Fruit fly (Drosophila melanogaster) whole organism, pupa: ENCODE results near the gene CG13002.
A peak's percentile ranks its signal among the peaks of the same experiment; 100 is the strongest.

Experiments used
- CG10348 ChIP-seq: fragments of 200-800 bp; sonication (Bioruptor generic); IDR thresholded peaks from 2 replicates; pipeline ENCODE4 v1.3.6; 2022; ENCODE audit warnings: missing biosample characterization, missing genetic modification characterization
- CG12605 ChIP-seq: fragments of 200-800 bp; sonication (Bioruptor generic); IDR thresholded peaks from 2 replicates; pipeline ENCODE4 v1.3.6; 2022; ENCODE audit warnings: missing biosample characterization, missing genetic modification characterization
- CG14655 ChIP-seq: fragments of 200-800 bp; sonication (Bioruptor generic); optimal IDR thresholded peaks from 3 replicates; lab custom pipeline; 2017; ENCODE audit warnings: mild to moderate bottlenecking, missing biosample characterization, missing genetic modification reagents, missing genetic modification characterization
- CG15710 ChIP-seq: fragments of 200-800 bp; sonication (Bioruptor generic); optimal IDR thresholded peaks from 2 replicates; lab custom pipeline; 2018; ENCODE audit warnings: missing biosample characterization, mild to moderate bottlenecking, missing genetic modification characterization, moderate library complexity
- CG4496 ChIP-seq: fragments of 200-800 bp; sonication (Bioruptor generic); IDR thresholded peaks from 3 replicates; pipeline ENCODE4 v1.3.6; 2022; ENCODE audit warnings: missing biosample characterization, missing genetic modification characterization
- D1 ChIP-seq: fragments of 200-800 bp; sonication (Bioruptor generic); optimal IDR thresholded peaks from 2 replicates; lab custom pipeline; 2018; ENCODE audit warnings: missing biosample characterization, mild to moderate bottlenecking, missing genetic modification characterization, moderate library complexity
- EcR ChIP-seq: fragments of 200-800 bp; sonication (Bioruptor generic); optimal IDR thresholded peaks from 3 replicates; lab custom pipeline; 2019; ENCODE audit warnings: missing biosample characterization, missing genetic modification characterization, mild to moderate bottlenecking, moderate library complexity, missing genetic modification reagents
- Pif1A ChIP-seq: fragments of 200-800 bp; sonication (Bioruptor generic); optimal IDR thresholded peaks from 3 replicates; lab custom pipeline; 2016; ENCODE audit warnings: missing biosample characterization, missing genetic modification characterization
- Pif1B ChIP-seq: fragments of 200-800 bp; sonication (Bioruptor generic); optimal IDR thresholded peaks from 3 replicates; lab custom pipeline; 2016; ENCODE audit warnings: missing biosample characterization, missing genetic modification characterization
- fd96Ca ChIP-seq: fragments of 200-800 bp; sonication (Bioruptor generic); IDR thresholded peaks from 3 replicates; pipeline ENCODE4 v1.3.6; 2022; ENCODE audit warnings: missing biosample characterization, missing genetic modification characterization

DNA sequence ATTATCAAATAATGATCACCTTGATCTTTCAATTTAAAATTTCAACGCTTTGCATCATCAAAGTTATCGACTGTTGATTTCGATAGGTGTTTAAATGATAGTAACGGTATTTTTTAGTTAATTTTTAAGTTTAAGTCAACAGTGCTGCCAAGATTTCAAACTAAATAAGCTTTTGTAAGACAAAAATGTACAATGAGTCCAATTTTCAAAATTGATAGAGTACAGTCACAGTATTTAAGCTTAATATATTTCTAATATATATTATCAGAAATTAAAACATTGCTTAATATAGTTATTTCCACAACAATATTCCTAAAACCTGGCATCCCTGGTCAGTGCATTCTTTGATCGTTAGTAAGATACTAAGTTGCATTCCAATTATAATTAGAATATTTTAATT is 8.6 kb upstream of the CG13002 start, which contains the start of gene CG4872:
- TF ChIP-seq CG4496 (GFP tag; lab: Robert Waterston, UW) (0 out of 3 replicates have a peak, but pooled peaks have one; percentile 20), EcR (GFP tag; lab: Kevin White, UChicago) (no peak), CG15710 (tag; lab: Kevin White, UChicago) (peak; percentile 23), CG14655 (GFP tag; lab: Kevin White, UChicago) (no peak), Pif1B (GFP tag; lab: Kevin White, UChicago) (no peak), fd96Ca (no peak), D1 (no peak), Pif1A (GFP tag; lab: Kevin White, UChicago) (no peak), CG12605 (GFP tag; lab: Robert Waterston, UW) (no peak), CG10348 (GFP tag; lab: Robert Waterston, UW) (no peak)
